Worm (Caenorhabditis elegans): ENCODE data around the gene ints-13.

Gene ints-13

ce11 chrIV:186110-186509, 51.1 kb downstream of the ints-13 start:
- TF ChIP-seq hlh-30 (tag; optimal IDR thresholded peaks at IDR 0.05; ENCODE audit: insufficient read depth) (no peak), F37D6.2 (tag; optimal IDR thresholded peaks at IDR 0.05) (no peak), Y105C5A.15 (GFP tag; IDR thresholded peaks at IDR 0.05) (no peak), unc-130 (GFP tag; optimal IDR thresholded peaks at IDR 0.05) (no peak), aha-1 (tag) (peak; percentile 5), rbr-2 (tag; optimal IDR thresholded peaks at IDR 0.05) (peak; percentile 13), ceh-62 (tag; optimal IDR thresholded peaks at IDR 0.05) (no peak), daf-8 (GFP tag; IDR thresholded peaks at IDR 0.05) (no peak), nhr-11 (tag; optimal IDR thresholded peaks at IDR 0.05) (peak; percentile 31), lsy-2 (tag; optimal IDR thresholded peaks at IDR 0.05) (no peak), ZK546.5 (tag; optimal IDR thresholded peaks at IDR 0.05) (no peak), ceh-82 (tag; optimal IDR thresholded peaks at IDR 0.05) (no peak), Y48G9A.11 (GFP tag; IDR thresholded peaks at IDR 0.05) (no peak)

ce11 chrIV:184184-184583, 53.1 kb downstream of the ints-13 start, which contains the start of gene pnc-1:
Gene pnc-1 (plus strand): TSS chrIV:184484.
- TF ChIP-seq Y75B8A.6 (GFP tag; IDR thresholded peaks at IDR 0.05) = no peak
- TF ChIP-seq unc-62 (GFP tag; optimal IDR thresholded peaks at IDR 0.05 in 1 of 2) = peak in 1 of 2 experiments; percentile 63
- TF ChIP-seq unc-62 (tag; optimal IDR thresholded peaks at IDR 0.05) = no peak

ce11 chrIV:183519-183918, 53.7 kb downstream of the ints-13 start:
- TF ChIP-seq spr-3 (GFP tag; optimal IDR thresholded peaks at IDR 0.05) (no peak), aha-1 (tag) (peak; percentile 59), saeg-2 (GFP tag; IDR thresholded peaks at IDR 0.05) (no peak)
